Fruit fly (Drosophila melanogaster): ENCODE results near the gene Or24a.

The Or24a gene

DNA sequence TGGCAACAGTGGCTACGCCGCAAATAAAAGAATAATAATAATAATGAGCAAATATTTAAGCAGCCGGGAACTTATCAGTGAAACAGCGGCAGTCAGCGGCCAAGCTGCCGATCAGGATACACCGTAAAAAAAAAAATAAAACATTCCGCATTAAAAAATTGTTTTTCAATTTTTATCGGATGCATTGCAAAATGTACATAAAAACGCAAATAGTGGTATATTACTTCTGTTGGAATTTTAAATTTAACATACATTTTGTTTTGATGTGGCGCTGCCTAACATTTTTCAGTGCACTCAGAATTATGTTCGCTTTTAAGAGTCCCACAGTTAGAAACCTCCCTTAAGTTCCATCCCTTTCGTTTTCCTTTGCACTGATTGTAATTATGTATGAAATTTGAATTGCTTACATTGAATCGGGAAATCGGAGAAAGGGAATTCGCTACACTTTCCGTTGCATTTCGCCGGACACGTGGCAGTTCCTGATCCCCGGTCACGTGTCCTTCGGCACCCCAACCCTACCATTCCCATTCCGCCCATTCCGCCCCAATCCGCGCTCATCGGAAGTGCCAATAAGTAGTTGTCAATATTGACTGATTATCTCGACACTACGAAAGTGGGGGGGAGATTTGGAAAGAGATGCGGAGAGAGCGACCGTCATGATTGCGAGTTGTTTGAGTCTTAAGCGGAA is 46.8 kb downstream of the Or24a start (continued):
- TF ChIP-seq CG2875 (GFP tag; optimal IDR thresholded peaks at IDR 0.05), result peak; percentile 75
- peak; percentile 65 for TF ChIP-seq H2.0 (GFP tag; IDR thresholded peaks at IDR 0.05)
- TF ChIP-seq Hr3 (GFP tag; optimal IDR thresholded peaks at IDR 0.05), result peak; percentile 75
- peak; percentile 71 for TF ChIP-seq nau (GFP tag; optimal IDR thresholded peaks at IDR 0.05)
- TF ChIP-seq Opbp (GFP tag; IDR thresholded peaks at IDR 0.05; ENCODE audit: partially characterized antibody), result no peak
- TF ChIP-seq ac (GFP tag; optimal IDR thresholded peaks at IDR 0.05), result peak; percentile 54
- TF ChIP-seq CG33557 (GFP tag; optimal IDR thresholded peaks at IDR 0.05), result peak; percentile 85
- TF ChIP-seq tna (GFP tag; IDR thresholded peaks at IDR 0.05; ENCODE audit: partially characterized antibody), result no peak
- peak; percentile 80 for TF ChIP-seq CG6689 (GFP tag; IDR thresholded peaks at IDR 0.05)
- TF ChIP-seq oc (tag; optimal IDR thresholded peaks at IDR 0.05), result peak; percentile 19
- TF ChIP-seq shn (GFP tag; optimal IDR thresholded peaks at IDR 0.05), result peak; percentile 15
- no peak for TF ChIP-seq Trl (optimal IDR thresholded peaks at IDR 0.05)
- peak; percentile 81 for TF ChIP-seq Trl (GFP tag; optimal IDR thresholded peaks at IDR 0.05)
- TF ChIP-seq CG7556 (GFP tag; optimal IDR thresholded peaks at IDR 0.05), result peak; percentile 87
- no peak for TF ChIP-seq h (optimal IDR thresholded peaks at IDR 0.05)
- TF ChIP-seq abd-A (tag; optimal IDR thresholded peaks at IDR 0.05), result no peak
- peak; percentile 78 for TF ChIP-seq lmd (GFP tag; IDR thresholded peaks at IDR 0.05)
- peak; percentile 89 for TF ChIP-seq ci (GFP tag; IDR thresholded peaks at IDR 0.05)
- TF ChIP-seq CG6654 (GFP tag; optimal IDR thresholded peaks at IDR 0.05), result peak; percentile 59
- peak; percentile 75 for TF ChIP-seq Oli (tag; optimal IDR thresholded peaks at IDR 0.05)
- TF ChIP-seq CG8924 (tag; optimal IDR thresholded peaks at IDR 0.05), result peak; percentile 74
- TF ChIP-seq C15 (GFP tag; IDR thresholded peaks at IDR 0.05), result 0 out of 3 replicates have a peak, but pooled peaks have one; percentile 24
- peak in 1 of 2 experiments; percentile 40 for TF ChIP-seq Hr78 (GFP tag; optimal IDR thresholded peaks at IDR 0.05)
- peak; percentile 68 for TF ChIP-seq sisA (GFP tag; IDR thresholded peaks at IDR 0.05)
- TF ChIP-seq dmrt99B (tag; optimal IDR thresholded peaks at IDR 0.05), result peak; percentile 87
- TF ChIP-seq pros (GFP tag; optimal IDR thresholded peaks at IDR 0.05), result peak; percentile 79
- peak; percentile 75 for TF ChIP-seq CG10431 (GFP tag; optimal IDR thresholded peaks at IDR 0.05)
- TF ChIP-seq fd96Cb (tag; optimal IDR thresholded peaks at IDR 0.05), result peak; percentile 85
- TF ChIP-seq CG2199 (GFP tag; IDR thresholded peaks at IDR 0.05), result peak; percentile 95
- no peak for TF ChIP-seq bbx (GFP tag; IDR thresholded peaks at IDR 0.05; ENCODE audit: partially characterized antibody)
- peak; percentile 78 for TF ChIP-seq Fer3 (tag; optimal IDR thresholded peaks at IDR 0.05)
- no peak for TF ChIP-seq crp (GFP tag; optimal IDR thresholded peaks at IDR 0.05)
- no peak for TF ChIP-seq schlank (tag; optimal IDR thresholded peaks at IDR 0.05)
- peak; percentile 73 for TF ChIP-seq CG17385 (GFP tag; optimal IDR thresholded peaks at IDR 0.05)
- TF ChIP-seq kni (GFP tag; optimal IDR thresholded peaks at IDR 0.05), result peak; percentile 73
- peak; percentile 66 for TF ChIP-seq CG10366 (GFP tag; IDR thresholded peaks at IDR 0.05)
- peak; percentile 70 for TF ChIP-seq tgo (GFP tag; IDR thresholded peaks at IDR 0.05)
- no peak for TF ChIP-seq cas (GFP tag; IDR thresholded peaks at IDR 0.05)
- peak; percentile 66 for TF ChIP-seq CG10209 (GFP tag; optimal IDR thresholded peaks at IDR 0.05)
- TF ChIP-seq CG31441 (GFP tag; IDR thresholded peaks at IDR 0.05), result peak; percentile 86
- no peak for TF ChIP-seq CG7963 (GFP tag; IDR thresholded peaks at IDR 0.05; ENCODE audit: partially characterized antibody)
- TF ChIP-seq Med (GFP tag), result peak; percentile 96
- peak; percentile 79 for TF ChIP-seq ranshi (GFP tag; IDR thresholded peaks at IDR 0.05)
- TF ChIP-seq CG1529 (GFP tag; optimal IDR thresholded peaks at IDR 0.05), result peak; percentile 71
- TF ChIP-seq CG18011 (GFP tag; optimal IDR thresholded peaks at IDR 0.05), result no peak
- peak; percentile 86 for TF ChIP-seq CG12391 (tag; optimal IDR thresholded peaks at IDR 0.05)
- TF ChIP-seq Ets65A (GFP tag), result peak; percentile 80
- peak; percentile 79 for TF ChIP-seq CG2202 (tag; optimal IDR thresholded peaks at IDR 0.05)
- TF ChIP-seq NC2α (GFP tag; optimal IDR thresholded peaks at IDR 0.05), result peak; percentile 44
